Worm (Caenorhabditis elegans): ENCODE data around the gene twk-22.

- TF ChIP-seq skn-1 (tag; optimal IDR thresholded peaks at IDR 0.05) (no peak), ztf-11 (tag; optimal IDR thresholded peaks at IDR 0.05) (no peak), ztf-4 (tag; optimal IDR thresholded peaks at IDR 0.05) (no peak), C04F5.9 (tag; optimal IDR thresholded peaks at IDR 0.05) (no peak), unc-62 (GFP tag; optimal IDR thresholded peaks at IDR 0.05) (no peak), blmp-1 (tag; optimal IDR thresholded peaks at IDR 0.05) (no peak), elt-2 (tag; optimal IDR thresholded peaks at IDR 0.05) (no peak), fkh-10 (GFP tag; optimal IDR thresholded peaks at IDR 0.05) (no peak), zag-1 (tag; optimal IDR thresholded peaks at IDR 0.05) (no peak)
Observed at ce11 chrX:16335396-16335795, 29.1 kb downstream of the twk-22 start.

Data from whole organism, L1 larva.